Fruit fly (Drosophila melanogaster) whole organism, embryonic: ENCODE data around the gene nmdyn-D6.

Experiments
- Ada2b ChIP-seq: fragments of 200-800 bp; sonication (Bioruptor generic); IDR thresholded peaks from 2 replicates; pipeline ENCODE4 v1.3.6; 2022; ENCODE audit warnings: missing biosample characterization, missing genetic modification characterization
- Antp ChIP-seq: fragments of 200-800 bp; sonication (Bioruptor generic); optimal IDR thresholded peaks from 3 replicates; lab custom pipeline; 2016; ENCODE audit warnings: missing biosample characterization, missing genetic modification characterization
- Asciz ChIP-seq: fragments of 200-800 bp; sonication (Bioruptor generic); optimal IDR thresholded peaks from 2 replicates; lab custom pipeline; 2017; ENCODE audit warnings: missing biosample characterization, mild to moderate bottlenecking, missing genetic modification characterization, missing genetic modification reagents
- Atf6 ChIP-seq: fragments of 200-800 bp; sonication (Bioruptor generic); IDR thresholded peaks from 2 replicates; pipeline ENCODE4 v1.3.6; 2022; ENCODE audit warnings: missing biosample characterization, missing genetic modification characterization
- BEAF-32 ChIP-seq: fragments of 200-800 bp; sonication (Bioruptor generic); optimal IDR thresholded peaks from 3 replicates; lab custom pipeline; 2017; ENCODE audit warnings: missing biosample characterization, missing genetic modification characterization, mild to moderate bottlenecking, moderate library complexity, missing genetic modification reagents
- CG11504 ChIP-seq: fragments of 200-800 bp; sonication (Bioruptor generic); optimal IDR thresholded peaks from 3 replicates; lab custom pipeline; 2019; ENCODE audit warnings: missing biosample characterization, mild to moderate bottlenecking, missing genetic modification characterization, moderate library complexity
- CG14667 ChIP-seq: fragments of 200-800 bp; sonication (Bioruptor generic); IDR thresholded peaks from 2 replicates; pipeline ENCODE4 v1.3.6; 2022; ENCODE audit warnings: missing biosample characterization, missing genetic modification characterization
- CG1603 ChIP-seq: fragments of 200-800 bp; sonication (Bioruptor generic); optimal IDR thresholded peaks from 2 replicates; lab custom pipeline; 2019; ENCODE audit warnings: missing biosample characterization, mild to moderate bottlenecking, missing genetic modification characterization, moderate library complexity
- CG17328 ChIP-seq: fragments of 200-800 bp; sonication (Bioruptor generic); IDR thresholded peaks from 2 replicates; pipeline ENCODE4 v1.3.6; 2022; ENCODE audit warnings: missing biosample characterization, missing genetic modification characterization
- CG2202 ChIP-seq: fragments of 200-800 bp; sonication (Bioruptor generic); optimal IDR thresholded peaks from 2 replicates; lab custom pipeline; 2018; ENCODE audit warnings: missing biosample characterization, mild to moderate bottlenecking, missing genetic modification characterization
- CG33213 ChIP-seq: fragments of 200-800 bp; sonication (Bioruptor generic); optimal IDR thresholded peaks from 3 replicates; lab custom pipeline; 2016; ENCODE audit warnings: missing biosample characterization, missing genetic modification characterization
- CG4617 ChIP-seq: fragments of 200-800 bp; sonication (Bioruptor generic); optimal IDR thresholded peaks from 3 replicates; lab custom pipeline; 2016; ENCODE audit warnings: missing biosample characterization, missing genetic modification characterization, borderline replicate concordance
- CG4707 ChIP-seq: fragments of 200-800 bp; sonication (Bioruptor generic); optimal IDR thresholded peaks from 2 replicates; lab custom pipeline; 2018; ENCODE audit warnings: missing biosample characterization, mild to moderate bottlenecking, missing genetic modification characterization, moderate library complexity
- CG6813 ChIP-seq: fragments of 200-800 bp; sonication (Bioruptor generic); optimal IDR thresholded peaks from 2 replicates; lab custom pipeline; 2017; ENCODE audit warnings: missing biosample characterization, missing genetic modification characterization, mild to moderate bottlenecking, moderate library complexity, missing genetic modification reagents
- CG6854 ChIP-seq: fragments of 200-800 bp; sonication (Bioruptor generic); optimal IDR thresholded peaks from 3 replicates; lab custom pipeline; 2017; ENCODE audit warnings: missing biosample characterization, mild to moderate bottlenecking, missing genetic modification characterization
- CG7987 ChIP-seq: fragments of 200-800 bp; sonication (Bioruptor generic); optimal IDR thresholded peaks from 2 replicates; lab custom pipeline; 2018; ENCODE audit warnings: missing biosample characterization, mild to moderate bottlenecking, missing genetic modification characterization, moderate library complexity
- CG9437 ChIP-seq: fragments of 200-800 bp; sonication (Bioruptor generic); optimal IDR thresholded peaks from 2 replicates; lab custom pipeline; 2018; ENCODE audit warnings: missing biosample characterization, mild to moderate bottlenecking, missing genetic modification characterization
- CG9932 ChIP-seq: fragments of 200-800 bp; sonication (Bioruptor generic); IDR thresholded peaks from 2 replicates; pipeline ENCODE4 v1.3.6; 2022; ENCODE audit warnings: missing biosample characterization, missing genetic modification characterization
- CHES-1-like ChIP-seq: fragments of 200-800 bp; sonication (Bioruptor generic); optimal IDR thresholded peaks from 2 replicates; lab custom pipeline; 2016; ENCODE audit warnings: missing biosample characterization, missing genetic modification characterization
- Dad ChIP-seq: fragments of 200-800 bp; sonication (Bioruptor generic); optimal IDR thresholded peaks from 3 replicates; lab custom pipeline; 2016; ENCODE audit warnings: missing biosample characterization, missing genetic modification characterization
- Dbx ChIP-seq: fragments of 200-800 bp; sonication (Bioruptor generic); IDR thresholded peaks from 3 replicates; pipeline ENCODE4 v1.3.6; 2022; ENCODE audit warnings: missing biosample characterization, missing genetic modification characterization
- Dref ChIP-seq: fragments of 200-800 bp; sonication (Bioruptor generic); IDR thresholded peaks from 2 replicates; pipeline ENCODE4 v1.3.6; 2022; ENCODE audit warnings: missing biosample characterization, missing genetic modification characterization
- Drgx ChIP-seq: fragments of 200-800 bp; sonication (Bioruptor generic); IDR thresholded peaks from 2 replicates; pipeline ENCODE4 v1.3.6; 2022; ENCODE audit warnings: missing biosample characterization, missing genetic modification characterization
- Fer1 ChIP-seq: fragments of 200-800 bp; sonication (Bioruptor generic); optimal IDR thresholded peaks from 2 replicates; lab custom pipeline; 2017; ENCODE audit warnings: missing biosample characterization, mild to moderate bottlenecking, missing genetic modification characterization
- Gsc ChIP-seq: fragments of 200-800 bp; sonication (Bioruptor generic); IDR thresholded peaks from 2 replicates; pipeline ENCODE4 v1.3.6; 2022; ENCODE audit warnings: missing biosample characterization, missing genetic modification characterization
- HLH54F ChIP-seq: fragments of 200-800 bp; sonication (Bioruptor generic); optimal IDR thresholded peaks from 3 replicates; lab custom pipeline; 2016; ENCODE audit warnings: missing biosample characterization, missing genetic modification characterization
- Kr ChIP-seq: fragments of 200-800 bp; sonication (Bioruptor generic); optimal IDR thresholded peaks from 2 replicates; lab custom pipeline; 2017; ENCODE audit warnings: missing biosample characterization, mild to moderate bottlenecking, missing genetic modification characterization
- NFAT ChIP-seq: fragments of 200-800 bp; sonication (Bioruptor generic); IDR thresholded peaks from 2 replicates; pipeline ENCODE4 v1.3.6; 2022; ENCODE audit warnings: missing biosample characterization, missing genetic modification characterization
- Nf-YC ChIP-seq: fragments of 200-800 bp; optimal IDR thresholded peaks from 3 replicates; lab custom pipeline; 2019; ENCODE audit warnings: missing biosample characterization, mild to moderate bottlenecking, missing genetic modification characterization, moderate library complexity
- Ptx1 ChIP-seq: fragments of 200-800 bp; sonication (Bioruptor generic); IDR thresholded peaks from 2 replicates; pipeline ENCODE4 v1.3.6; 2022; ENCODE audit warnings: missing biosample characterization, missing genetic modification characterization
- Sry-β ChIP-seq: fragments of 200-800 bp; sonication (Bioruptor generic); optimal IDR thresholded peaks from 2 replicates; lab custom pipeline; 2018; ENCODE audit warnings: missing biosample characterization, mild to moderate bottlenecking, missing genetic modification characterization, moderate library complexity
- Xbp1 ChIP-seq: fragments of 200-800 bp; sonication (Bioruptor generic); optimal IDR thresholded peaks from 3 replicates; lab custom pipeline; 2016; ENCODE audit warnings: missing biosample characterization, mild to moderate bottlenecking, missing genetic modification characterization
- amos ChIP-seq: fragments of 200-800 bp; sonication (Bioruptor generic); IDR thresholded peaks from 2 replicates; pipeline ENCODE4 v1.3.6; 2022; ENCODE audit warnings: missing biosample characterization, missing genetic modification characterization; ENCODE audit not compliant: partially characterized antibody
- bab2 ChIP-seq: fragments of 200-800 bp; sonication (Bioruptor generic); optimal IDR thresholded peaks from 2 replicates; lab custom pipeline; 2016; ENCODE audit warnings: missing biosample characterization, missing genetic modification characterization
- br ChIP-seq: fragments of >200 bp; optimal IDR thresholded peaks from 2 replicates; lab custom pipeline; 2017
- crp ChIP-seq, 2 experiments: fragments of 200-800 bp; sonication (Bioruptor generic); optimal IDR thresholded peaks; 2 replicates in 1 of 2; 3 replicates in 1 of 2; lab custom pipeline; 2017; ENCODE audit warnings: missing biosample characterization in 2 of 2, missing genetic modification characterization in 2 of 2, mild to moderate bottlenecking in 1 of 2, moderate library complexity in 1 of 2
- cwo ChIP-seq: fragments of 200-800 bp; sonication (Bioruptor generic); optimal IDR thresholded peaks from 3 replicates; lab custom pipeline; 2017; ENCODE audit warnings: missing biosample characterization, missing genetic modification characterization, mild to moderate bottlenecking, moderate library complexity, missing genetic modification reagents
- gem ChIP-seq: fragments of 200-800 bp; sonication (Bioruptor generic); optimal IDR thresholded peaks from 2 replicates; lab custom pipeline; 2019; ENCODE audit warnings: missing biosample characterization, mild to moderate bottlenecking, missing genetic modification characterization, moderate library complexity
- h ChIP-seq: fragments of >200 bp; optimal IDR thresholded peaks from 2 replicates; lab custom pipeline; 2017
- lmd ChIP-seq: fragments of 200-800 bp; sonication (Bioruptor generic); IDR thresholded peaks from 2 replicates; pipeline ENCODE4 v1.3.6; 2022; ENCODE audit warnings: missing biosample characterization, missing genetic modification characterization
- maf-S ChIP-seq: fragments of 200-800 bp; sonication (Bioruptor generic); optimal IDR thresholded peaks from 2 replicates; lab custom pipeline; 2016; ENCODE audit warnings: missing biosample characterization, missing genetic modification characterization
- peb ChIP-seq: fragments of 200-800 bp; sonication (Bioruptor generic); IDR thresholded peaks from 2 replicates; pipeline ENCODE4 v1.3.6; 2022; ENCODE audit warnings: missing biosample characterization, missing genetic modification characterization
- prd ChIP-seq, 3 experiments: fragments of >200 bp in 2 of 3; fragments of 200-800 bp in 1 of 3; sonication (Bioruptor generic) in 1 of 3; optimal IDR thresholded peaks in 2 of 3; IDR thresholded peaks in 1 of 3; 2 replicates in 2 of 3; 3 replicates in 1 of 3; pipeline versions ENCODE4 v1.3.6 to Lab custom; 2017 to 2022; ENCODE audit warnings: missing biosample characterization in 1 of 3, missing genetic modification characterization in 1 of 3
- row ChIP-seq: fragments of 200-800 bp; sonication (Bioruptor generic); IDR thresholded peaks from 3 replicates; pipeline ENCODE4 v1.3.6; 2022; ENCODE audit warnings: missing biosample characterization, missing genetic modification characterization
- run ChIP-seq: fragments of 200-800 bp; sonication (Bioruptor generic); optimal IDR thresholded peaks from 3 replicates; lab custom pipeline; 2018; ENCODE audit warnings: missing biosample characterization, mild to moderate bottlenecking, missing genetic modification characterization
- sens ChIP-seq: fragments of 200-800 bp; sonication (Bioruptor generic); peaks from one replicate; lab custom pipeline; 2016; ENCODE audit warnings: missing biosample characterization, missing genetic modification characterization
- sisA ChIP-seq: fragments of 200-800 bp; sonication (Bioruptor generic); IDR thresholded peaks from 2 replicates; pipeline ENCODE4 v1.3.6; 2022; ENCODE audit warnings: missing biosample characterization, missing genetic modification characterization
- tgo ChIP-seq: fragments of 200-800 bp; sonication (Bioruptor generic); IDR thresholded peaks from 3 replicates; pipeline ENCODE4 v1.3.6; 2022; ENCODE audit warnings: missing biosample characterization, missing genetic modification characterization
- zf30C ChIP-seq: fragments of 200-800 bp; sonication (Bioruptor generic); optimal IDR thresholded peaks from 3 replicates; lab custom pipeline; 2018; ENCODE audit warnings: missing biosample characterization, mild to moderate bottlenecking, missing genetic modification characterization

Gene nmdyn-D6

dm6 chrX:14603600-14604182 is 20.2 kb downstream of the nmdyn-D6 start (continued):
- no peak for TF ChIP-seq CG1603 (tag; lab: Kevin White, UChicago)
- no peak for TF ChIP-seq Ada2b (GFP tag; lab: Robert Waterston, UW)
- no peak for TF ChIP-seq CG14667 (GFP tag; lab: Robert Waterston, UW)
- TF ChIP-seq NFAT (GFP tag; lab: Robert Waterston, UW): no peak
- TF ChIP-seq Asciz (GFP tag; lab: Kevin White, UChicago): no peak
- no peak for TF ChIP-seq h (lab: Kevin White, UChicago)
- peak; percentile 53 for TF ChIP-seq sens (GFP tag; lab: Kevin White, UChicago)
- no peak for TF ChIP-seq cwo (GFP tag; lab: Kevin White, UChicago)
- TF ChIP-seq CG7987 (GFP tag; lab: Kevin White, UChicago): no peak
- no peak for TF ChIP-seq Fer1 (GFP tag; lab: Kevin White, UChicago)
- no peak for TF ChIP-seq Atf6
- peak in 1 of 2 experiments; percentile 70 for TF ChIP-seq crp (GFP tag; optimal IDR thresholded peaks at IDR 0.05; lab: Kevin White, UChicago)
- no peak for TF ChIP-seq CG9437 (GFP tag; lab: Kevin White, UChicago)
- peak; percentile 62 for TF ChIP-seq Dref (GFP tag; lab: Robert Waterston, UW)
- TF ChIP-seq Dbx (GFP tag; lab: Robert Waterston, UW): no peak
- no peak for TF ChIP-seq Nf-YC (tag; lab: Kevin White, UChicago)
- TF ChIP-seq BEAF-32: peak; percentile 38
- no peak for TF ChIP-seq run (tag; lab: Kevin White, UChicago)

- TF ChIP-seq Sry-β (GFP tag; lab: Kevin White, UChicago): no peak
- TF ChIP-seq zf30C: no peak
- TF ChIP-seq maf-S: no peak
- peak; percentile 12 for TF ChIP-seq Xbp1 (GFP tag; lab: Kevin White, UChicago)
- TF ChIP-seq CG11504 (tag; lab: Kevin White, UChicago): peak; percentile 17
- no peak for TF ChIP-seq bab2 (GFP tag; lab: Kevin White, UChicago)
- TF ChIP-seq HLH54F (GFP tag; lab: Kevin White, UChicago): no peak
- TF ChIP-seq peb (GFP tag; lab: Robert Waterston, UW): no peak
- TF ChIP-seq CG4617: no peak
- TF ChIP-seq Antp (GFP tag; lab: Kevin White, UChicago): no peak
- 0 out of 2 replicates have a peak, but pooled peaks have one; percentile 17 for TF ChIP-seq Gsc (GFP tag; lab: Robert Waterston, UW)
- no peak for TF ChIP-seq CG6813 (GFP tag; lab: Kevin White, UChicago)
- TF ChIP-seq CG17328 (GFP tag; lab: Robert Waterston, UW): 0 out of 2 replicates have a peak, but pooled peaks have one; percentile 24
- TF ChIP-seq CHES-1-like (GFP tag; lab: Kevin White, UChicago): no peak
- TF ChIP-seq br: no peak
- TF ChIP-seq sens (GFP tag; lab: Kevin White, UChicago): peak; percentile 56
- TF ChIP-seq Drgx (GFP tag; lab: Robert Waterston, UW): peak; percentile 33; the same call in 1 of the 2 replicates
- no peak for TF ChIP-seq amos (GFP tag; lab: Robert Waterston, UW)
- TF ChIP-seq CG33213 (GFP tag; lab: Kevin White, UChicago): no peak
- TF ChIP-seq CG6854 (GFP tag; lab: Kevin White, UChicago): no peak
- no peak for TF ChIP-seq tgo (GFP tag; lab: Robert Waterston, UW)
- peak; percentile 28; the same call in 1 of the 2 replicates for TF ChIP-seq sisA (GFP tag; lab: Robert Waterston, UW)
- TF ChIP-seq prd (optimal IDR thresholded peaks at IDR 0.05; lab: Kevin White, UChicago): no peak
- peak; percentile 49; the same call in 1 of the 3 replicates for TF ChIP-seq prd (GFP tag; IDR thresholded peaks at IDR 0.05; lab: Robert Waterston, UW)
- TF ChIP-seq lmd (GFP tag; lab: Robert Waterston, UW): 0 out of 2 replicates have a peak, but pooled peaks have one; percentile 13
- no peak for TF ChIP-seq Ptx1 (GFP tag; lab: Robert Waterston, UW)
- no peak for TF ChIP-seq CG2202 (tag; lab: Kevin White, UChicago)
- no peak for TF ChIP-seq CG9932 (GFP tag; lab: Robert Waterston, UW)
- no peak for TF ChIP-seq Kr (GFP tag; lab: Kevin White, UChicago)
- no peak for TF ChIP-seq CG4707 (GFP tag; lab: Kevin White, UChicago)
- TF ChIP-seq Dad (GFP tag; lab: Kevin White, UChicago): no peak
- peak; percentile 20 for TF ChIP-seq gem (tag; lab: Kevin White, UChicago)
- no peak for TF ChIP-seq Nf-YC (tag; lab: Kevin White, UChicago)
- 0 out of 3 replicates have a peak, but pooled peaks have one; percentile 21 for TF ChIP-seq row
Observed at dm6 chrX:14606873-14607272, 23.4 kb downstream of the nmdyn-D6 start.
